Worm (Caenorhabditis elegans): ENCODE data around the gene F57G12.1.

The F57G12.1 gene

ce11 chrX:12219477-12219876 is 48.0 kb upstream of the F57G12.1 start, which contains the start of gene cest-8:
TSS of gene cest-8 (plus strand) at chrX:12219660.
- no peak for TF ChIP-seq crh-2 (tag; optimal IDR thresholded peaks at IDR 0.05)
- TF ChIP-seq nhr-129 (tag; optimal IDR thresholded peaks at IDR 0.05), result no peak
- no peak for TF ChIP-seq ZK546.5 (tag; optimal IDR thresholded peaks at IDR 0.05)
- no peak for TF ChIP-seq mbf-1 (tag; optimal IDR thresholded peaks at IDR 0.05)
- TF ChIP-seq lin-13 (GFP tag; optimal IDR thresholded peaks at IDR 0.05), result no peak
- no peak for TF ChIP-seq C34F6.9 (tag; optimal IDR thresholded peaks at IDR 0.05)
- TF ChIP-seq peb-1 (tag; optimal IDR thresholded peaks at IDR 0.05), result no peak
- no peak for TF ChIP-seq F13H6.1 (tag; optimal IDR thresholded peaks at IDR 0.05)
- no peak for TF ChIP-seq sma-9 (GFP tag; optimal IDR thresholded peaks at IDR 0.05)
- TF ChIP-seq sma-9 (tag; optimal IDR thresholded peaks at IDR 0.05), result no peak
- no peak for TF ChIP-seq elt-1 (tag; optimal IDR thresholded peaks at IDR 0.05)
- no peak for TF ChIP-seq mab-5 (tag; optimal IDR thresholded peaks at IDR 0.05)

DNA sequence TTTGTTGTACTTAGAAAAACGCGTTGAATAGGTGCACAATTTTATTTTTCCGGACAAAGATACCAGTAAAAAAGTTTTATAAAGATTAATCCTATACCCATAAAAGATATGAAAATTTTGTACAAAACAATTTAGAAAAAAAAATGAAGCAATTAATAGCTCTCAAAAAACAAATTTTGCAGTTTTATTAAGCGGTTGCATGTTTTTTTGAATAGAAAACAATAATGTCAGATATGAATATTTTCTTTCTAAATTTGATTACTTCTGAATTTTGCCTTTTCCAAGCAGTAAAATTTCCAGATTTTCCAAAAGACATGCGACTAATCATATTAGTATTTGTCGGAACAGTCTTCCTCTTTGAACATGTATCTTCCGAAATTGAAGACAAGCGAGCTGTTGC is 45.5 kb upstream of the F57G12.1 start, which contains the start of gene C23H4.8:
TSS of gene C23H4.8 (plus strand) at position 301 of the 400 bp plus-strand sequence.
- TF ChIP-seq ceh-82 (tag; optimal IDR thresholded peaks at IDR 0.05) (no peak), crh-2 (tag; optimal IDR thresholded peaks at IDR 0.05) (no peak), ztf-11 (tag; optimal IDR thresholded peaks at IDR 0.05) (no peak), mbf-1 (tag; optimal IDR thresholded peaks at IDR 0.05) (no peak), zag-1 (tag; optimal IDR thresholded peaks at IDR 0.05) (no peak), nhr-21 (tag; optimal IDR thresholded peaks at IDR 0.05) (no peak), sma-9 (GFP tag; optimal IDR thresholded peaks at IDR 0.05) (no peak), sma-9 (tag; optimal IDR thresholded peaks at IDR 0.05) (no peak), mab-5 (tag; optimal IDR thresholded peaks at IDR 0.05) (no peak), elt-3 (tag; optimal IDR thresholded peaks at IDR 0.05) (no peak), unc-55 (GFP tag; optimal IDR thresholded peaks at IDR 0.05) (no peak), blmp-1 (tag; optimal IDR thresholded peaks at IDR 0.05; ENCODE audit: insufficient read depth) (no peak)

ce11 chrX:12212801-12213200 is 41.3 kb upstream of the F57G12.1 start, which contains the start of gene cab-1:
TSS of gene cab-1 (minus strand) at chrX:12212901.
- TF ChIP-seq R02D3.7 (tag; optimal IDR thresholded peaks at IDR 0.05) (no peak), zag-1 (tag; optimal IDR thresholded peaks at IDR 0.05) (no peak), lsy-2 (tag; optimal IDR thresholded peaks at IDR 0.05) (no peak)

DNA sequence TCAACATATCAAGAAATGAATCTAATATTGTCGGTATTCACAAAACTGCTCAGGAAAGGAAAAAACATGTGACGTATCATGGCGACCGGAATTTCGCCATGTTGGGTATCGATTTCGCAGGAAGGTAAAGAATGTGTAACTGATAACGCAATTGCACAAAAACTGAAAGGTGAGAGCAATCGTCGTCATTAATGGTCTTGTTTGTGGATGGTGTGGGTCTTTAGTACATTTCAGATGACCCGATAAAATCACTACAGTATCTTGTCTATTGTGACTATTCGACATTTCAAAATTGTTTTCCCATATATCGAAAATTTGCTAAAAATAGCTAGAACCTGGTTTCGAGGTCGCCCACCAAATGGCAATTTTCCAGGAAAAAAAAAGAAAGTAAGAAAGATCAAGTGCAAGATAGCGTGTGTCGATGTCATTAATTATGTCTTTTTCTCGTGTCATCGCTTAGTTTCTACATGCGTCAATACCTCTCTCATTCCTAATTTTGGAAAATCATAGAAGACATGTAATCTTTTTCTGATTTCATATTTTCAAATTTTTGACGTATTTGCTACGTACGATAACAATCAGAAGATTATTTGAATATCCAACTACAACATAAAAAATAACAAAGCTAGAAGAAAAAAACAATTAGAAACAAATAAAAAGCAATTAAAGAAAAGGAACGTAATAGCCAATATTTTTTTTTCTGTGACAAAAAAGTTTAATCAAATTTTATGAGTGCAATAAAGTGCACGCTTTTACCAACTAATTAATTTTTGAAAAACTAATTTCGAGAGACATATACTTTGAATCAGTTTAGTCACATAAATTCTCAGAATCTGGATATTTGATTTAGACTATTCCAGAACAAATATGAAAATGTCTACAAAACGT is 38.9 kb upstream of the F57G12.1 start:
- TF ChIP-seq fos-1 (tag; optimal IDR thresholded peaks at IDR 0.05) (peak; percentile 23), ceh-82 (tag; optimal IDR thresholded peaks at IDR 0.05) (no peak), nhr-25 (tag; optimal IDR thresholded peaks at IDR 0.05) (no peak), lin-13 (GFP tag; optimal IDR thresholded peaks at IDR 0.05) (no peak), aly-2 (tag; optimal IDR thresholded peaks at IDR 0.05) (no peak), alr-1 (tag; optimal IDR thresholded peaks at IDR 0.05) (no peak), ztf-11 (tag; optimal IDR thresholded peaks at IDR 0.05) (no peak), lin-39 (tag; optimal IDR thresholded peaks at IDR 0.05) (peak; percentile 64), sem-4 (tag; optimal IDR thresholded peaks at IDR 0.05) (no peak), C34F6.9 (tag; optimal IDR thresholded peaks at IDR 0.05) (peak; percentile 12), peb-1 (tag; optimal IDR thresholded peaks at IDR 0.05) (no peak), elt-1 (tag; optimal IDR thresholded peaks at IDR 0.05) (no peak), nhr-21 (tag; optimal IDR thresholded peaks at IDR 0.05) (peak; percentile 15), nhr-10 (tag; optimal IDR thresholded peaks at IDR 0.05) (no peak), Y55F3AM.14 (GFP tag; optimal IDR thresholded peaks at IDR 0.05) (no peak), egl-27 (tag; optimal IDR thresholded peaks at IDR 0.05) (no peak), nhr-77 (tag; optimal IDR thresholded peaks at IDR 0.05) (no peak)

ce11 chrX:12207078-12207477 is 35.6 kb upstream of the F57G12.1 start:
- TF ChIP-seq ZK546.5 (tag; optimal IDR thresholded peaks at IDR 0.05) (no peak), nhr-237 (tag; optimal IDR thresholded peaks at IDR 0.05) (no peak), peb-1 (tag; optimal IDR thresholded peaks at IDR 0.05) (no peak), ceh-82 (tag; optimal IDR thresholded peaks at IDR 0.05) (no peak), unc-55 (GFP tag; optimal IDR thresholded peaks at IDR 0.05) (no peak), nhr-77 (tag; optimal IDR thresholded peaks at IDR 0.05) (no peak), Y55F3AM.14 (GFP tag; optimal IDR thresholded peaks at IDR 0.05) (no peak), gmeb-1 (tag; optimal IDR thresholded peaks at IDR 0.05) (no peak), nhr-129 (tag; optimal IDR thresholded peaks at IDR 0.05) (no peak), fos-1 (tag; optimal IDR thresholded peaks at IDR 0.05) (no peak), skn-1 (tag; optimal IDR thresholded peaks at IDR 0.05) (no peak), ztf-11 (tag; optimal IDR thresholded peaks at IDR 0.05) (no peak), nhr-12 (tag; optimal IDR thresholded peaks at IDR 0.05) (no peak), elt-1 (tag; optimal IDR thresholded peaks at IDR 0.05) (no peak), nhr-23 (tag; optimal IDR thresholded peaks at IDR 0.05) (no peak), lsy-2 (tag; optimal IDR thresholded peaks at IDR 0.05) (no peak), nhr-11 (tag; optimal IDR thresholded peaks at IDR 0.05) (no peak), R02D3.7 (tag; optimal IDR thresholded peaks at IDR 0.05) (no peak)
